Worm (Caenorhabditis elegans) whole organism, early embryonic: Measurements from ENCODE around the gene K03B8.6.

Source experiments
- B0310.2 ChIP-seq: sonication (generic microtip); optimal IDR thresholded peaks from 2 replicates; lab custom pipeline; 2016; ENCODE audit warnings: mild to moderate bottlenecking, missing genetic modification characterization, missing compliant biosample characterization
- F13C5.2 ChIP-seq: sonication (generic microtip); optimal IDR thresholded peaks from 2 replicates; lab custom pipeline; 2017; ENCODE audit warnings: mild to moderate bottlenecking, missing genetic modification characterization, inconsistent platforms, missing compliant biosample characterization
- aly-1 ChIP-seq: sonication (generic microtip); optimal IDR thresholded peaks from 2 replicates; lab custom pipeline; 2016; ENCODE audit warnings: missing genetic modification characterization, missing compliant biosample characterization
- ama-1 ChIP-seq: fragments of 150-350 bp; optimal IDR thresholded peaks from 2 replicates; lab custom pipeline; 2014
- ceh-13 ChIP-seq: fragments of 200-800 bp; sonication (Bioruptor generic); optimal IDR thresholded peaks from 2 replicates; lab custom pipeline; 2018; ENCODE audit warnings: mild to moderate bottlenecking, missing genetic modification characterization, missing compliant biosample characterization
- ceh-36 ChIP-seq: sonication (generic microtip); optimal IDR thresholded peaks from 2 replicates; lab custom pipeline; 2016; ENCODE audit warnings: missing genetic modification characterization, inconsistent platforms, missing compliant biosample characterization
- ets-7 ChIP-seq: sonication (generic microtip); optimal IDR thresholded peaks from 2 replicates; lab custom pipeline; 2016; ENCODE audit warnings: missing genotype, missing genetic modification characterization, missing compliant biosample characterization
- flt-1 ChIP-seq: fragments of 200-800 bp; sonication (Bioruptor generic); IDR thresholded peaks from 2 replicates; pipeline ENCODE4 v1.3.6; 2022; ENCODE audit warnings: missing genetic modification characterization, missing compliant biosample characterization
- hmbx-1 ChIP-seq: sonication (generic microtip); optimal IDR thresholded peaks from 2 replicates; lab custom pipeline; 2016; ENCODE audit warnings: mild to moderate bottlenecking, missing genetic modification characterization, missing compliant biosample characterization
- hmg-4 ChIP-seq: fragments of 200-800 bp; sonication (Bioruptor generic); optimal IDR thresholded peaks from 2 replicates; lab custom pipeline; 2018; ENCODE audit warnings: mild to moderate bottlenecking, missing genetic modification characterization, missing compliant biosample characterization
- hnd-1 ChIP-seq: sonication (generic microtip); optimal IDR thresholded peaks from 2 replicates; lab custom pipeline; 2016; ENCODE audit warnings: missing genetic modification characterization, missing compliant biosample characterization
- pes-1 ChIP-seq: fragments of 200-800 bp; sonication (Bioruptor generic); IDR thresholded peaks from 2 replicates; pipeline ENCODE4 v1.3.6; 2022; ENCODE audit warnings: missing genetic modification reagents, missing genetic modification characterization, missing compliant biosample characterization
- scrt-1 ChIP-seq: fragments of 200-800 bp; sonication (Bioruptor generic); IDR thresholded peaks from 2 replicates; pipeline ENCODE4 v1.3.6; 2022; ENCODE audit warnings: missing genetic modification characterization, missing compliant biosample characterization
- sea-1 ChIP-seq: fragments of 200-800 bp; sonication (Bioruptor generic); conservative IDR thresholded peaks from 2 replicates; pipeline ENCODE4 v1.3.6; 2022; ENCODE audit warnings: missing genetic modification characterization, missing compliant biosample characterization
- tbx-11 ChIP-seq: fragments of 200-800 bp; sonication (Bioruptor generic); IDR thresholded peaks from 2 replicates; pipeline ENCODE4 v1.3.6; 2022; ENCODE audit warnings: missing genetic modification characterization, missing compliant biosample characterization
- tbx-37 ChIP-seq: fragments of 200-800 bp; sonication (Bioruptor generic); conservative IDR thresholded peaks from 2 replicates; pipeline ENCODE4 v1.3.6; 2022; ENCODE audit warnings: missing genetic modification reagents, missing genetic modification characterization, missing compliant biosample characterization
- tra-4 ChIP-seq: sonication (generic microtip); optimal IDR thresholded peaks from 2 replicates; lab custom pipeline; 2017; ENCODE audit warnings: missing genetic modification characterization, missing compliant biosample characterization

K03B8.6 gene

DNA sequence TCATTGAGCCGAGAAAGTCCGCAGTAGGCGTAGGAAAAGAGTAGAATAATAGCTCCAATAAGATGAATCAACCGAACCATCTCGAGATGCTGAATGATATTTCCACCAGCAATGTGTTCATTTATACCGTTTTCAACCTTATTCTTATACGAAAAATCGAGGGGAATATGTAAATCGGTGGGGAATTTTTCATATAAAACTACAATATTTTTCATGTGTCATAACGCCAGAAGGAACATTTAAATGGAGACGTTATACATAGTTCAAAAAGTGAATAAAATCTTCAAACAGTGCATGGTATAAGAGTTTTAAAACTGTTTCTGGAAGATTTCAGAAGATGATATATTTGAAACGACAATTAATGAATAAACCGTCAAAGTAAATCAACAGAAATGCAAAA lies 4.8 kb upstream of the K03B8.6 start, which contains the start of gene nas-19:
Gene nas-19 (minus strand): TSS at position 101 of the 400 bp plus-strand sequence.
- TF ChIP-seq tbx-11 (GFP tag; lab: Robert Waterston, UW) (no peak), ceh-13 (GFP tag; lab: Kevin White, UChicago) (no peak), tra-4 (tag; lab: Kevin White, UChicago) (no peak), hmg-4 (GFP tag; lab: Kevin White, UChicago) (no peak), sea-1 (GFP tag; lab: Robert Waterston, UW) (no peak), scrt-1 (GFP tag; lab: Robert Waterston, UW) (no peak)

DNA sequence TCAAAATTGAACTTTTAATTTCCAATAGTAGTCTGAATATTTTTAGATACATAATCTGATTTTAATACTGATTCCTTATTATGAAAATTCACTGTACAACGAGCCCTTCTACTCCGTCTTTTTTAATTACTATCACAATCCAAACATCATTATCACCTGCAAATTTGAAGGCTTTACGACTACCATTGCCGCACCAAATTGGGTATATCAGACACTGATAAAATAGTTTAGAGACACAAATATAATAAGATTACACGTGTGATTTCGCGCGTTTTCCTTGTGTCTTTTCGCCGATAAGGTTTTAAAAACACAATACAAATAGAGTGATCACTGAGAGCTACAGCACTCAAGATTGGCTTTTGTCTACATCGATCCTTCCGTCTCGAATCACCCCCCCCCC lies 4.3 kb upstream of the K03B8.6 start:
- TF ChIP-seq pes-1 (GFP tag; lab: Robert Waterston, UW): no peak
- no peak for TF ChIP-seq hmbx-1
- no peak for TF ChIP-seq F13C5.2 (tag; lab: Kevin White, UChicago)
- TF ChIP-seq ets-7 (tag; lab: Kevin White, UChicago): no peak
- TF ChIP-seq flt-1 (GFP tag; lab: Robert Waterston, UW): no peak

DNA sequence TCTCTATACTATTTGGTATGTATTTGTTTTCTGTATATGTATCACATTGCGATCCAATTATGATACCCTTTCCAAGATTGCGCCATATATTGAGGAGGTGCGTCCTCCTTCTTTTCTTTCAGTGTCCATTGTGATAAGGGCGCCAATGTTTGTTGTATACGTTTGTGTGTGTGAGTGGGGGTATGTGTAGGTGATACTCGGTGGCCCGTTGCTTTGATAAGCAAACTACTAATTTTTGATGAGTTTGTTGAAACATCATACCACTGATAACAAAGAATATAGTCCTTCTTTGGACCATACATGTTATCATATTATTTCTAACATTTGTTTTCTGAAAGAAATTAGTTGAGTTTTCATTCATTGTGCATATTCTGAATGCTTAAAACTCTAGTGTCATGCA lies 3.7 kb upstream of the K03B8.6 start:
- no peak for TF ChIP-seq ceh-13 (GFP tag; lab: Kevin White, UChicago)
- TF ChIP-seq tbx-11 (GFP tag; lab: Robert Waterston, UW): no peak
- no peak for TF ChIP-seq ama-1 (lab: Kevin White, UChicago)
- no peak for TF ChIP-seq F13C5.2 (tag; lab: Kevin White, UChicago)
- no peak for TF ChIP-seq ets-7 (tag; lab: Kevin White, UChicago)
- no peak for TF ChIP-seq B0310.2 (tag; lab: Kevin White, UChicago)
- no peak for TF ChIP-seq pes-1 (GFP tag; lab: Robert Waterston, UW)
- TF ChIP-seq flt-1 (GFP tag; lab: Robert Waterston, UW): no peak
- TF ChIP-seq hnd-1 (tag; lab: Kevin White, UChicago): no peak
- TF ChIP-seq ceh-36: no peak
- TF ChIP-seq hmbx-1: no peak
- TF ChIP-seq sea-1 (GFP tag; lab: Robert Waterston, UW): no peak
- TF ChIP-seq tra-4 (tag; lab: Kevin White, UChicago): no peak
- TF ChIP-seq tbx-37 (GFP tag; lab: Robert Waterston, UW): no peak
- no peak for TF ChIP-seq hmg-4 (GFP tag; lab: Kevin White, UChicago)
- no peak for TF ChIP-seq scrt-1 (GFP tag; lab: Robert Waterston, UW)
- no peak for TF ChIP-seq aly-1

DNA sequence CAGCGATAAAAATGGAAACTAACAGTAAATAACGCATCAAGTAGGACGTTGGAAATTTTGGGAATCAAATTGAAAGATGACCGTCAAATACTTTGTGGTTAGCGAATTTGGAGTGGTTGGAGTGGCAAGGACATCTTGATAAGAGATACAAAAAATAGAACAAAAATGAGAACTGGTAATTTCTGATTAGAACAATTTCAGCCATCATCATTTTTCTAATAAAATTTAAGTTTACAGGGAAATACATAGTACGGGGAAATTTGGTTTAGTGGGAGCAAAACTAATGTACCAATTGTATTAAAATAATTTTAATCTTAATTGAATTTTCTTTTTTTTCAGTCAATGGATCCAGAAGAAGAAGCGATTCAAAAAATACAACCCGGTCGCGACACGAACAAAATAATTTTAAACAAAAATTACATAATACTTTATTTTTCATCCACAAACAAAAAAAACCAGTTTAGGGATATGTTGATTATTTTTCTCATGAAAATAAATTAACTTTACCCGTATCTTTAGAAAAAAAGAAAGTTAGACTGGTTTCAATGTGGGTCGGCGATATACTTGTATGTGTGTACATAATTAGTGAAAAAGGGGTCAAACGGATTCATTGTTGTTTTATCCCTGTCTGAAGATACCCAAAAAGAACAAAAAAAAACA lies 3.6 kb downstream of the K03B8.6 start, which contains the start of the genes K03B8.8 and grl-3:
Gene K03B8.8 (minus strand): TSS at position 101 of the 660 bp plus-strand sequence.
Gene grl-3 (plus strand): TSS at position 610 of the 660 bp plus-strand sequence.
- TF ChIP-seq pes-1 (GFP tag; lab: Robert Waterston, UW) (no peak), hmg-4 (GFP tag; lab: Kevin White, UChicago) (no peak), F13C5.2 (tag; lab: Kevin White, UChicago) (no peak), sea-1 (GFP tag; lab: Robert Waterston, UW) (no peak), ceh-36 (no peak), tbx-37 (GFP tag; lab: Robert Waterston, UW) (no peak), ets-7 (tag; lab: Kevin White, UChicago) (no peak)

DNA sequence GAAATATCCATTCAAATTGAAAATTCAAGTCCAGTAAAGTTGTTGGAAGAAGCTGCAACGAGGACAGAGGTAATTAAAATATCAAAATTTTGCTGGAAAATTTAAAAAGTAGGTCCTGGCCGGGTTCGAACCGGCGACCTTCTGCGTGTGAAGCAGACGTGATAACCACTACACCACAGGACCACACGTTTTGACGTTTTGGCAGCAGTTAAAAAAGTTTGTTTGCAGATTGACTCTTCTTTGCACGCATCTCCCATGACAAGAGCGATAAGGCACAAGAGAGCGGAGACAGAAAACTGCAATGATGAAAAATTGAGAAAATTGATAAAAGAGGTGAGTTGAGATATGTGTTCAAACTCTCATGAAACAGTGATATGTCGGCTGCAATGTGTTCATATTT lies 4.7 kb downstream of the K03B8.6 start:
- no peak for TF ChIP-seq hmg-4 (GFP tag; lab: Kevin White, UChicago)
- no peak for TF ChIP-seq tbx-37 (GFP tag; lab: Robert Waterston, UW)
- TF ChIP-seq pes-1 (GFP tag; lab: Robert Waterston, UW): no peak
- no peak for TF ChIP-seq B0310.2 (tag; lab: Kevin White, UChicago)
- TF ChIP-seq ets-7 (tag; lab: Kevin White, UChicago): no peak
- TF ChIP-seq flt-1 (GFP tag; lab: Robert Waterston, UW): no peak

DNA sequence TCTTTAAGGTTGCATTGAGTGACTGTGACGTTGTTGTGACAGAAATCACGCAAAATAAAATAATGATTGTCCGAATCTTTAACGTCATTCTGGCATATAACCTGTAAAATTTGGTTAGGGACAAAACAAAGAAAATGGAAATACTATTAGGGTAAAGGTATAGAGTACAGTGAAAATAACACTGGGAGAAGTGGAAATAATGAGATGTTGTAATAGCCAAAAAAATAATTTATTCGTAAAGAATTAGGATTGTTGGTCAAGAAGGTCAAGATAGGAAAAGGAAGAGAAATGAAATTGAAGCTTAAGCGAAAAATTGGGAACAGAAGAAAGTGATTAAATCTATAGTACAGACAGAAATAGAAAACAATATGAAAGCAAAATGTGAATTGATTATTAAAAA lies 7.7 kb downstream of the K03B8.6 start, which contains the start of gene deg-3:
Gene deg-3 (minus strand): TSS at position 101 of the 400 bp plus-strand sequence.
- no peak for TF ChIP-seq flt-1 (GFP tag; lab: Robert Waterston, UW)
- no peak for TF ChIP-seq scrt-1 (GFP tag; lab: Robert Waterston, UW)
- TF ChIP-seq ets-7 (tag; lab: Kevin White, UChicago): no peak
- no peak for TF ChIP-seq ceh-36
- TF ChIP-seq ceh-13 (GFP tag; lab: Kevin White, UChicago): no peak
- no peak for TF ChIP-seq B0310.2 (tag; lab: Kevin White, UChicago)
- TF ChIP-seq hmg-4 (GFP tag; lab: Kevin White, UChicago): no peak
- TF ChIP-seq tra-4 (tag; lab: Kevin White, UChicago): no peak
- TF ChIP-seq hnd-1 (tag; lab: Kevin White, UChicago): no peak
- no peak for TF ChIP-seq sea-1 (GFP tag; lab: Robert Waterston, UW)
- TF ChIP-seq tbx-11 (GFP tag; lab: Robert Waterston, UW): no peak
- no peak for TF ChIP-seq tbx-37 (GFP tag; lab: Robert Waterston, UW)
- TF ChIP-seq aly-1: no peak
- TF ChIP-seq hmbx-1: no peak

DNA sequence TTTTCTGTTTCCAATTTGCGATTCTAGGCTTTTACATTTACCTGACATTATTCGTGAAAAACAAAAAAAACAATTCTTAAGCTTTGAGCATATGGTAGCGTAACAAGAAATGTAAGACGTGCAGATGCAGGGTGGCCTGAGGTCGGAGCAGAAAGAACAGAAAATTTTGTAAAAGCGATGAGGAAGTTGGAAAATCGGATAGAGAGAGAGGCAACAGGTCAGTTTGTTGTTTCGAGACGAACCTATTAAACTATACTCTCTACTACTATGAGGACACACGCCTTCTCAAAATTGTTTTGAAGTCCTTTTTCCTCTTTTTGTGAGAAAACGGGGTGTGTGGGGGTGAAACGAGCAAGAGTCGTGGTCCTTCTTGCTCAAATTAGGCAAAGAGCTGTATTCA lies 14.2 kb downstream of the K03B8.6 start, which contains the start of gene des-2:
Gene des-2 (minus strand): TSS at position 101 of the 400 bp plus-strand sequence.
- TF ChIP-seq ets-7 (tag; lab: Kevin White, UChicago): no peak
- TF ChIP-seq tbx-11 (GFP tag; lab: Robert Waterston, UW): no peak
- no peak for TF ChIP-seq tbx-37 (GFP tag; lab: Robert Waterston, UW)
- TF ChIP-seq hmg-4 (GFP tag; lab: Kevin White, UChicago): no peak
- no peak for TF ChIP-seq scrt-1 (GFP tag; lab: Robert Waterston, UW)
- no peak for TF ChIP-seq ama-1 (lab: Kevin White, UChicago)
- TF ChIP-seq tra-4 (tag; lab: Kevin White, UChicago): no peak
- TF ChIP-seq sea-1 (GFP tag; lab: Robert Waterston, UW): no peak
- no peak for TF ChIP-seq ceh-13 (GFP tag; lab: Kevin White, UChicago)
- no peak for TF ChIP-seq hnd-1 (tag; lab: Kevin White, UChicago)
- no peak for TF ChIP-seq pes-1 (GFP tag; lab: Robert Waterston, UW)
- TF ChIP-seq ceh-36: no peak
- no peak for TF ChIP-seq F13C5.2 (tag; lab: Kevin White, UChicago)
- no peak for TF ChIP-seq aly-1
- no peak for TF ChIP-seq flt-1 (GFP tag; lab: Robert Waterston, UW)
- no peak for TF ChIP-seq B0310.2 (tag; lab: Kevin White, UChicago)
- TF ChIP-seq hmbx-1: no peak
